Worm (Caenorhabditis elegans) whole organism, L1 larva: Measurements from ENCODE around the gene shw-1.

Experiments used
- ceh-82 ChIP-seq, 3 experiments: fragments of 150-350 bp in 1 of 3; sonication (generic microtip) in 2 of 3; optimal IDR thresholded peaks; 2 replicates each; lab custom pipeline; 2014 to 2017; ENCODE audit warnings: missing biosample characterization in 3 of 3, missing genetic modification characterization in 3 of 3
- efl-1 ChIP-seq, 4 experiments: fragments of 150-350 bp; optimal IDR thresholded peaks in 3 of 4; peaks in 1 of 4; 1 replicate in 1 of 4; 2 replicates in 3 of 4; lab custom pipeline; 2014; ENCODE audit warnings: missing biosample characterization in 2 of 4, missing genetic modification characterization in 2 of 4, missing genetic modification reagents in 2 of 4
- nhr-90 ChIP-seq: sonication (generic microtip); optimal IDR thresholded peaks from 2 replicates; lab custom pipeline; 2016; ENCODE audit warnings: mild to moderate bottlenecking, missing genetic modification characterization, missing compliant biosample characterization; ENCODE audit not compliant: poor library complexity

ce11 chrII:8359350-8359749 lies 38.1 kb upstream of the shw-1 start, which contains the start of gene col-77:
- TF ChIP-seq ceh-82 (tag; optimal IDR thresholded peaks at IDR 0.05; lab: Kevin White, UChicago) (no peak), nhr-90 (tag; lab: Kevin White, UChicago) (no peak), efl-1 (optimal IDR thresholded peaks at IDR 0.05; lab: Kevin White, UChicago) (no peak), efl-1 (GFP tag; optimal IDR thresholded peaks at IDR 0.05 in 1 of 2; lab: Kevin White, UChicago) (no peak)
